Worm (Caenorhabditis elegans) whole organism, mixed stage, embryonic: ENCODE measurements around the gene C01G10.7.

Experiments
- ceh-83 ChIP-seq: fragments of 200-800 bp; sonication (Bioruptor generic); optimal IDR thresholded peaks from 2 replicates; lab custom pipeline; 2018; ENCODE audit warnings: mild to moderate bottlenecking, missing genetic modification characterization, missing compliant biosample characterization
- lin-13 ChIP-seq: fragments of 150-350 bp; optimal IDR thresholded peaks from 2 replicates; lab custom pipeline; 2014; ENCODE audit warnings: missing biosample characterization, missing genetic modification characterization
- lsy-2 ChIP-seq: fragments of 150-350 bp; optimal IDR thresholded peaks from 2 replicates; lab custom pipeline; 2014; ENCODE audit warnings: missing biosample characterization, missing genetic modification characterization
- mep-1 ChIP-seq: fragments of 150-350 bp; optimal IDR thresholded peaks from 2 replicates; lab custom pipeline; 2017; ENCODE audit warnings: missing biosample characterization, missing genetic modification reagents, missing genetic modification characterization, inconsistent platforms
- nhr-28 ChIP-seq: fragments of 150-350 bp; optimal IDR thresholded peaks from 2 replicates; lab custom pipeline; 2014; ENCODE audit warnings: missing biosample characterization, missing genetic modification characterization
- nhr-76 ChIP-seq: sonication (generic microtip); optimal IDR thresholded peaks from 2 replicates; lab custom pipeline; 2017; ENCODE audit warnings: missing biosample characterization, missing genetic modification characterization
- pha-4 ChIP-seq: fragments of 150-350 bp; optimal IDR thresholded peaks from 2 replicates; lab custom pipeline; 2018; ENCODE audit warnings: missing biosample characterization, missing genetic modification reagents, missing genetic modification characterization
- sptf-1 ChIP-seq: sonication (generic microtip); optimal IDR thresholded peaks from 2 replicates; lab custom pipeline; 2017; ENCODE audit warnings: mild to moderate bottlenecking, missing genetic modification characterization, moderate library complexity, missing compliant biosample characterization
- unc-62 ChIP-seq: fragments of 150-350 bp; optimal IDR thresholded peaks from 2 replicates; lab custom pipeline; 2014; ENCODE audit warnings: missing biosample characterization, missing genetic modification reagents, missing genetic modification characterization

- TF ChIP-seq nhr-76 (tag; lab: Kevin White, UChicago) (no peak), pha-4 (no peak), nhr-28 (no peak), lin-13 (no peak), unc-62 (GFP tag; lab: Kevin White, UChicago) (no peak), lsy-2 (tag; lab: Kevin White, UChicago) (no peak), mep-1 (tag; lab: Kevin White, UChicago) (no peak), sptf-1 (tag; lab: Kevin White, UChicago) (no peak), ceh-83 (no peak)
Measured at ce11 chrV:15068378-15068777, 17.2 kb upstream of the C01G10.7 start, which contains the start of gene dnj-3.
